Worm (Caenorhabditis elegans): ENCODE data around the gene T05A1.5.

Gene T05A1.5

DNA sequence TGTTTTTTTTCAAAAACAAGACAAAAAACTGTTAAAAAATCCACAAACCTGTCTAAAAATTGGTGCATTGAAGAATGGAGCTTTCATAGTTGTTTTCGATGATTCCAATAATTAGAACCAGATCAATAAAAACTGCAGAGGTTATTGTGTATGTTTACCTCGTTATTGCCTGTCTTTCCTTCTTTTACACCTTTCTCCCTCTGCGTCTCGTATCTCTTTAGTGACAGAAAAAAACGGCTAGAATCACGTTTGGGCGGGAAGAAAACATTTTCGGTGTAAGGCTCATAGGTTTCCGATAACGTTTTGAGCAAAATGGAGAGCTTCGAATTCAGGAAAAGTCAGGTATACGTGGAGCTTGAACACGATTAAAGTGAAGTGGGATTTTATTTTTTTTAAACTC lies 37.5 kb upstream of the T05A1.5 start, which contains the start of gene ethe-1:
Gene ethe-1, minus strand, starts transcription at position 150 of the 400 bp plus-strand sequence.
- no peak for TF ChIP-seq elt-2 (tag; optimal IDR thresholded peaks at IDR 0.05)
- TF ChIP-seq unc-98 (GFP tag; IDR thresholded peaks at IDR 0.05), result no peak
- no peak for TF ChIP-seq aly-2 (tag; optimal IDR thresholded peaks at IDR 0.05)
- no peak for TF ChIP-seq ces-1 (GFP tag; optimal IDR thresholded peaks at IDR 0.05)
- TF ChIP-seq fos-1 (tag; optimal IDR thresholded peaks at IDR 0.05), result no peak
- TF ChIP-seq egl-27 (tag; optimal IDR thresholded peaks at IDR 0.05), result no peak
- TF ChIP-seq F16B12.6 (tag; optimal IDR thresholded peaks at IDR 0.05), result no peak
- TF ChIP-seq sox-4 (tag; optimal IDR thresholded peaks at IDR 0.05), result no peak
- no peak for TF ChIP-seq nhr-11 (tag; optimal IDR thresholded peaks at IDR 0.05)
- TF ChIP-seq pag-3 (tag; optimal IDR thresholded peaks at IDR 0.05; ENCODE audit: borderline replicate concordance, insufficient read depth), result no peak
- TF ChIP-seq snpc-4 (tag; optimal IDR thresholded peaks at IDR 0.05), result peak; percentile 32
- TF ChIP-seq dpl-1 (GFP tag; optimal IDR thresholded peaks at IDR 0.05), result peak in 2 of 3 experiments; percentile 0 to 26
- no peak for TF ChIP-seq hpl-2 (GFP tag; optimal IDR thresholded peaks at IDR 0.05)
- no peak for TF ChIP-seq mab-9 (GFP tag; IDR thresholded peaks at IDR 0.05)
- peak; percentile 3 to 4 for TF ChIP-seq efl-1 (optimal IDR thresholded peaks at IDR 0.05)
- peak in 1 of 2 experiments; percentile 91 for TF ChIP-seq efl-1 (GFP tag; optimal IDR thresholded peaks at IDR 0.05 in 1 of 2)
- no peak for TF ChIP-seq ceh-8 (GFP tag; optimal IDR thresholded peaks at IDR 0.05)
- TF ChIP-seq aha-1 (tag; optimal IDR thresholded peaks at IDR 0.05), result no peak
- no peak for TF ChIP-seq fkh-8 (tag; optimal IDR thresholded peaks at IDR 0.05)
- no peak for TF ChIP-seq nhr-19 (GFP tag; conservative IDR thresholded peaks at IDR 0.05)
- TF ChIP-seq alr-1 (tag; optimal IDR thresholded peaks at IDR 0.05; ENCODE audit: borderline replicate concordance), result no peak
- TF ChIP-seq tlp-1 (tag; optimal IDR thresholded peaks at IDR 0.05), result no peak
- peak; percentile 14 for TF ChIP-seq blmp-1 (tag; optimal IDR thresholded peaks at IDR 0.05)
- no peak for TF ChIP-seq nhr-20 (tag; optimal IDR thresholded peaks at IDR 0.05)
- TF ChIP-seq mef-2 (tag; optimal IDR thresholded peaks at IDR 0.05), result no peak
- no peak for TF ChIP-seq nhr-237 (tag; optimal IDR thresholded peaks at IDR 0.05)
- no peak for TF ChIP-seq ets-5 (GFP tag; IDR thresholded peaks at IDR 0.05)
- no peak for TF ChIP-seq isw-1 (GFP tag; IDR thresholded peaks at IDR 0.05)
- no peak for TF ChIP-seq ztf-4 (tag; optimal IDR thresholded peaks at IDR 0.05)
- TF ChIP-seq efl-3 (GFP tag; optimal IDR thresholded peaks at IDR 0.05), result no peak
- TF ChIP-seq sptf-1 (tag; optimal IDR thresholded peaks at IDR 0.05), result no peak
- no peak for TF ChIP-seq ztf-11 (tag; optimal IDR thresholded peaks at IDR 0.05)
- TF ChIP-seq skn-1 (tag; optimal IDR thresholded peaks at IDR 0.05), result no peak
- TF ChIP-seq vab-15 (tag; optimal IDR thresholded peaks at IDR 0.05), result no peak
- TF ChIP-seq lin-35 (GFP tag; optimal IDR thresholded peaks at IDR 0.05), result peak in 1 of 2 experiments; percentile 22
- no peak for TF ChIP-seq C16A3.4 (tag; optimal IDR thresholded peaks at IDR 0.05)
- no peak for TF ChIP-seq sup-37 (GFP tag; optimal IDR thresholded peaks at IDR 0.05)
- TF ChIP-seq xbp-1 (tag; optimal IDR thresholded peaks at IDR 0.05), result no peak
- TF ChIP-seq lin-15B (tag; optimal IDR thresholded peaks at IDR 0.05), result no peak
- TF ChIP-seq ceh-90 (tag; optimal IDR thresholded peaks at IDR 0.05), result no peak
- TF ChIP-seq unc-86 (tag; optimal IDR thresholded peaks at IDR 0.05), result no peak

DNA sequence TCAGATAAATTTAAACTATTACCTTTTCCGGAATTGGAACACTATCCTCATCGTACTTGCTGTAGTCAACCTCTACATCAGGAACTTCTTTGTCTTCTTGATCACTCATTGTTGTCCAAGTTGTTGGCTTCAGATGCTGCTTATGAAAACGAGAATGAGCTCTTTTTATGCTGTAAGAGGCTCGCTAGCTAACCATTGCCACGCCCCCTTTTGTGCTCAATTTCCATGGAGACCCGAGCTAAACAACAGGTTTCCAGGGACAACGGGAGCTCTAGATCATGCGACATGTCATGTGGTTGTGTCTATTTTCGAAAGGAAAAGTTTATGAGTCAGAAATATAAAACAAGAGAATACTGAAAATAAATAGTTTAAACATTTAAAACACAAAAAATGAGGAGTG lies 35.6 kb upstream of the T05A1.5 start, which contains the start of gene C33A12.4:
Gene C33A12.4, minus strand, starts transcription at position 131 of the 400 bp plus-strand sequence.
- peak; percentile 9 for TF ChIP-seq fos-1 (tag; optimal IDR thresholded peaks at IDR 0.05)
- TF ChIP-seq hlh-17 (GFP tag; optimal IDR thresholded peaks at IDR 0.05; ENCODE audit: borderline replicate concordance), result no peak
- TF ChIP-seq pax-3 (tag; optimal IDR thresholded peaks at IDR 0.05), result peak; percentile 10
- TF ChIP-seq vab-15 (tag; optimal IDR thresholded peaks at IDR 0.05), result no peak
- TF ChIP-seq lin-35 (GFP tag; optimal IDR thresholded peaks at IDR 0.05), result no peak
- TF ChIP-seq mdl-1 (tag; optimal IDR thresholded peaks at IDR 0.05), result no peak
- no peak for TF ChIP-seq F16B12.6 (tag; optimal IDR thresholded peaks at IDR 0.05)
- no peak for TF ChIP-seq hpl-2 (GFP tag; optimal IDR thresholded peaks at IDR 0.05)
- no peak for TF ChIP-seq lsy-2 (tag; optimal IDR thresholded peaks at IDR 0.05)
- no peak for TF ChIP-seq tlp-1 (tag; optimal IDR thresholded peaks at IDR 0.05)
- TF ChIP-seq nhr-12 (tag; optimal IDR thresholded peaks at IDR 0.05), result no peak
- TF ChIP-seq lir-3 (tag; optimal IDR thresholded peaks at IDR 0.05; ENCODE audit: poor library complexity), result no peak
- TF ChIP-seq pqm-1 (tag; optimal IDR thresholded peaks at IDR 0.05), result no peak
- no peak for TF ChIP-seq ces-1 (GFP tag; optimal IDR thresholded peaks at IDR 0.05)
- TF ChIP-seq nhr-90 (tag; optimal IDR thresholded peaks at IDR 0.05; ENCODE audit: poor library complexity), result no peak
- no peak for TF ChIP-seq aly-2 (tag; optimal IDR thresholded peaks at IDR 0.05)
- no peak for TF ChIP-seq C16A3.4 (tag; optimal IDR thresholded peaks at IDR 0.05)
- TF ChIP-seq hlh-4 (tag; optimal IDR thresholded peaks at IDR 0.05), result no peak
- no peak for TF ChIP-seq jun-1 (tag; optimal IDR thresholded peaks at IDR 0.05)
- TF ChIP-seq lin-13 (GFP tag; optimal IDR thresholded peaks at IDR 0.05), result peak; percentile 5
- TF ChIP-seq dpl-1 (GFP tag; optimal IDR thresholded peaks at IDR 0.05), result no peak
- TF ChIP-seq unc-86 (tag; optimal IDR thresholded peaks at IDR 0.05), result no peak
- no peak for TF ChIP-seq isw-1 (GFP tag; IDR thresholded peaks at IDR 0.05)
- no peak for TF ChIP-seq efl-1 (optimal IDR thresholded peaks at IDR 0.05)
- peak in 1 of 2 experiments; percentile 62 for TF ChIP-seq efl-1 (GFP tag; optimal IDR thresholded peaks at IDR 0.05 in 1 of 2)

Measured in whole organism, L1 larva.